Fruit fly (Drosophila melanogaster) Kc167 (cell line): ENCODE measurements around the gene dnc.

Experiments
- Myc ChIP-seq: fragments of >200 bp; optimal IDR thresholded peaks from 2 replicates; lab custom pipeline; 2017; ENCODE audit warnings: missing external identifiers
- Sin3A ChIP-seq: fragments of >200 bp; optimal IDR thresholded peaks from 2 replicates; lab custom pipeline; 2018; ENCODE audit warnings: missing external identifiers
- h ChIP-seq: fragments of >200 bp; optimal IDR thresholded peaks from 3 replicates; lab custom pipeline; 2018; ENCODE audit warnings: missing external identifiers
- insv ChIP-seq: fragments of >200 bp; optimal IDR thresholded peaks from 3 replicates; lab custom pipeline; 2018; ENCODE audit warnings: missing external identifiers
- psq ChIP-seq: fragments of >200 bp; optimal IDR thresholded peaks from 2 replicates; lab custom pipeline; 2017; ENCODE audit warnings: missing external identifiers
- ttk ChIP-seq: sonication (Bioruptor generic); optimal IDR thresholded peaks from 2 replicates; lab custom pipeline; 2017; ENCODE audit warnings: missing external identifiers

dnc gene

DNA sequence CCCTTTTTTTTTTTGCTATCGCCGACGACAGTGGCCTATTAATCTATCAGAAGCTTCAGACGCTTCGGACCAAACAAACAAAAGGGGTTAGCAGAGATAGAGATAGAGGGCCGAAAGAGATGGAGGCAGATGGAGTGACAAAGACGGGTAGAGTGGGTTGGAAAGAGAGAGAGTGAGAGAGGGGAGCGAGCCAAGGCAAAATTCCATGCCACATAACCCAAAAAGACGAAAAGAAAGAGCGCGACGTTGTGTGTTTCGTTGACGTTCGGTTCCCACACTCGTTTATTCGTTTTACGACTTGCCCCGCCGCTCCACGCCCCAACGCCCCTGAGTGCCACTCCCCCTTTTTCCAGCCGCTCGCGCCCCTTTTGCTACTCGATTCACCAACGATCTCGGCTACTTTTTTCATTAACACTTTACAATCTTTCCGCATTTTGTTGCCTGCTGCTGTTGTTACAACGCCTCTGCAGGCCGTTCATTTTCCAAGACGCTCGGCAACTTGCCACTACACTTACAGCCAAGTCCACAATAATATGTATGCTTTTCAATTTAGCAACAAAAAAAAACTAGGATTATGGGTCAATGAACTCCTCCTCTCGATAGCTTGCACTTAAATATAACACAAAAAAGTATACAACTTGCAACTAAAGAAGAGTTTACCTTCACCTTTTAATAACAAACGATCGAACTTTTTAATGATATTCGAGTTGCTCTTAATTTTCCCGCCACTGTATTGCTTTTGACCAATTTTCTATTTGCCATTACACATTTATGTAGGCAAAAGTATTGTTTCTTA lies 32.8 kb upstream of the dnc start:
- TF ChIP-seq insv (no peak), Sin3A (no peak), Myc (no peak), psq (no peak), ttk (lab: Kevin White, UChicago) (no peak), h (lab: Kevin White, UChicago) (no peak)

DNA sequence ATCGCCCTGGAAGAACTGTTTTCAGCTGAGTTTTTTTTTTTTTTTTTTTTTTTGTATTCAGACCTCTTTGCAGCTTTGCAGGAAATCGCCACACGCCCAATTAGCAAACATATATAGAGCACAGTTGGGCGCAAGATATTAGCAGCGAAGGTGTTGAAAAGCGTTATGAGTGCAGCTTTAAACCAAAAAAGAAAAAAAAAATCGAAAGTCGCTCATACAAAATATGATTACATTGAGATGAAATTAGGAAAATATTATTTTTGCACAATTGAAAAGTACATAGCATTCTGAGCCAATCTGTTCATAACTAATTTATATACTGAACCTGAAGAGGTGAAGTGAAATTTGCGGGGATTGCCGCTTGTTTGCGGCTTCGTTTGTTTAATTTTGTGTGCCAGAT lies 29.2 kb upstream of the dnc start:
- no peak for TF ChIP-seq Sin3A
- no peak for TF ChIP-seq ttk (lab: Kevin White, UChicago)
- no peak for TF ChIP-seq Myc
- TF ChIP-seq h (lab: Kevin White, UChicago) = no peak
- TF ChIP-seq insv = no peak
- TF ChIP-seq psq = no peak

dm6 chrX:3150655-3151486 lies 25.4 kb upstream of the dnc start:
- TF ChIP-seq h (lab: Kevin White, UChicago) (no peak), Sin3A (no peak), insv (no peak), ttk (lab: Kevin White, UChicago) (no peak), psq (no peak), Myc (no peak)

DNA sequence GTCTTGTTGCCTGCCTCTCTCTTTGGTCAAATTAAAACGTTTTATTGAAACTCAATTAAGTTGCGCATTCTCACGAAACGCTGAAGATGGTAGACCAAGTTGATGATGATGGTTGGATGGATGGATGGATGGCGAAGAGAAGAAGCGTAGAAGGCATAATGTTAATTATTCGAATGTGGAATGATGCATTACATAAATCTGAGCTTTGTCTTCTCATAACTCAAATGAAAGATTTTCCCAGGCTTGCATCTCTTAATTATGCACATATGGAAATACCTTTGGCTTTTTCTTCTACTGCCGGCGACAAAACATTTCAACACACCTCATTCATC lies 24.8 kb upstream of the dnc start:
- TF ChIP-seq Sin3A (no peak), insv (no peak), h (lab: Kevin White, UChicago) (no peak), psq (no peak), Myc (no peak), ttk (lab: Kevin White, UChicago) (no peak)

DNA sequence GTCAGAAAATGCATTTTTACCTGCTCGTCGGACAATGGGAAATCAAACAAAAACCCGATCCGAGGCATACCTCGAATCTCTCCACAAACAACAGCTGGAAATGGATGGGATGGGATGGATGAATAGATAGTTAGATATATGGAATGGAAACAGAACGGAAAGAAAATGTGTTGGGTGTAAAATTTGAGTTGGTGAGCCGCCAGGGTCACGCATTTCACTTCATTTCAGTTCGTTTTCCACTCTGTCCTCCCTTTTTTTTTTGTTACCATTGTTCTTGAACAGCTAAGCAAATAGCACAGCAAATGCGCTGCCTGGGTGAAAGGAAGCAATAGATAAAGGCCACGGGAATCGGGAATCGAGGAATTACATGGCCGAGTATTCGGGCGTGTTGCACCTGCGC lies 24.0 kb upstream of the dnc start:
- TF ChIP-seq Sin3A = no peak

DNA sequence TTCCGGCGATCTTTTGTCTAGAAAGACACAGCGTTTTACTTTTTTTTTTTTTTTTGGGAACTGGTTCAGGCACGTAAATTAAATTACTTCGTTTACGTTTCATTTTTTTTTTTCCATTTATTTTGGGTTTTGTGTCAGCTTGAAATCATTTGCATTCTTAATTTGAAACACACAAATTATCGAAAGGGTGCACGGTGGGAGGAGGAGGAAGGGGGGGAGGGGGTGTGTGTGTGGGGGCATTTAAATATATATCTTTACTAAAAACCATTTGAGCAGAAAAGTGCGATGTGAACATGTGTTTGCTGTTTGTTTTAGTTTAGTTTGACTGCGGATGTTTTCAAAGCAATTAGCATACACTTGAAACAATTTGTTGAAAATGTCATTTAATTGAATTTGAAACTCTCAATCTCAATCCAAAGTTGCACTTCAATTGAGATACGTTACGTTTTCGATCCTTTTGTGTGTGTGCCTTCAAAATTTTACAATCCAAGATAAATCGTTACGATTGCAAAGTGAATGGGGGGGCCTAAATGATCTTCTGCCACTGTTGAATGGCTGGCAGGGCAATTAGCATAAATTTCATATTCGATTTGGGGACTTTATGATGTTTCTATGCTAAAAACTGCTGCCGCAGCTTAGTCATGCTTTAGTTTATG lies 19.1 kb upstream of the dnc start:
- TF ChIP-seq Sin3A (no peak), insv (no peak), psq (no peak), h (lab: Kevin White, UChicago) (no peak), Myc (no peak), ttk (lab: Kevin White, UChicago) (no peak)

DNA sequence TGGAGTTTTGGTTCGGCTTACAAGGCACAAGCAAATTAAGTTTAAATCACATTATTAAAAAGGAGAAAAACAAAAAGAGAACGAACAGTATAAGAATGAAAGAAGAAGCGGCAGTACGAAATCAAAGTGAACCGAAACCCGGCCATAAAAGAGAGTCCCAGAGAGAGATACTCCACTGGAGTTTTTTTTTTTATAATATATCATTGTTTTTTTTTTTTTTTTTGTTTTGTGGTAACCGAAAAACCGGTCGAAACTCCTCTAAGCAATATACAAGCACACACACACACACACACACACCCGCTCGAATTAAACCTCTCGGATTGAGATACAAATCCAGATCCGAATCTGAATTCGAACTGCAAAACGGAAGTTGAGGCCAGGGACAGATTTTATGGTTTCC lies 17.6 kb upstream of the dnc start:
- TF ChIP-seq insv (no peak), h (lab: Kevin White, UChicago) (no peak), psq (no peak), Myc (no peak), ttk (lab: Kevin White, UChicago) (no peak), Sin3A (no peak)

DNA sequence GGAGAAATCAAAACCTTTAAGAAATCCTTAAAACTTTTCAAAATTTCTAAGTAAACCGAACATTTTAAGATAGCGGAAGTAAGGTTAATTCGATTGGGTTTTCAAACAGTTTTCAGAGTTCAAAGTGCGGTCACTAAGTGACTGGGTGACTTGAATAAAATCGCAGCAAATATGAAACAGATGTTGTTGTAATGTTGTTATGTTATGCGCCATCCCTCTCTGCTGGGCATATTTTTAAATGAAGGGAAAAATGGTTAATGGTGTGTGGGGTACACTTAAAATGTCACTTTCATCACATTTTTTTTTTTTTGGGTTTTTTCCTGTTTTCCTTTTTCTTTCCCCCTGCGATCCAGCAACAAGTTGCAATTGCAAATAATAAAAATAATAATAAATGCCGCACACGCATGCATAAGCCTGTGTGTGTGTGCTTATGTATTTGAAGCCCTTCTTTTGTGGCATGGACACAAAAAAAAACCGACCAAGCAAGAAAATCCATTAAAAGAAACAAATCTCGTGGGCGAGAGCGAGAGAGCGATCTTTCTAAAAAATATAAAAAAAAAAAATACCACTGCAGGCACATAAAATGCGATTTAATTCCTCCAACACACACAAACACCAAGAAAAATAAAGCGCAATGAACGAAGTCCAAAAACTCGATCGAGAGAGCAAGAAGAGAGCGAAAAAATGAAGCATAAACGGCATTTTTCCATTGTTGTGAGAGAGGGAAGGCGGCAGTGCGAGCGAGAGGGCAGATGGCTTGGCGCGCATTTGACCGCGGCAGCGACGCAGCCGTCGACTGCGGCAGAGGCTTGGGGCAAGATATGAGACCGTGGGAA lies 14.5 kb upstream of the dnc start:
- no peak for TF ChIP-seq insv
- TF ChIP-seq ttk (lab: Kevin White, UChicago) = no peak
- TF ChIP-seq psq = no peak
- TF ChIP-seq Sin3A = no peak
- TF ChIP-seq h (lab: Kevin White, UChicago) = no peak
- TF ChIP-seq Myc = no peak

DNA sequence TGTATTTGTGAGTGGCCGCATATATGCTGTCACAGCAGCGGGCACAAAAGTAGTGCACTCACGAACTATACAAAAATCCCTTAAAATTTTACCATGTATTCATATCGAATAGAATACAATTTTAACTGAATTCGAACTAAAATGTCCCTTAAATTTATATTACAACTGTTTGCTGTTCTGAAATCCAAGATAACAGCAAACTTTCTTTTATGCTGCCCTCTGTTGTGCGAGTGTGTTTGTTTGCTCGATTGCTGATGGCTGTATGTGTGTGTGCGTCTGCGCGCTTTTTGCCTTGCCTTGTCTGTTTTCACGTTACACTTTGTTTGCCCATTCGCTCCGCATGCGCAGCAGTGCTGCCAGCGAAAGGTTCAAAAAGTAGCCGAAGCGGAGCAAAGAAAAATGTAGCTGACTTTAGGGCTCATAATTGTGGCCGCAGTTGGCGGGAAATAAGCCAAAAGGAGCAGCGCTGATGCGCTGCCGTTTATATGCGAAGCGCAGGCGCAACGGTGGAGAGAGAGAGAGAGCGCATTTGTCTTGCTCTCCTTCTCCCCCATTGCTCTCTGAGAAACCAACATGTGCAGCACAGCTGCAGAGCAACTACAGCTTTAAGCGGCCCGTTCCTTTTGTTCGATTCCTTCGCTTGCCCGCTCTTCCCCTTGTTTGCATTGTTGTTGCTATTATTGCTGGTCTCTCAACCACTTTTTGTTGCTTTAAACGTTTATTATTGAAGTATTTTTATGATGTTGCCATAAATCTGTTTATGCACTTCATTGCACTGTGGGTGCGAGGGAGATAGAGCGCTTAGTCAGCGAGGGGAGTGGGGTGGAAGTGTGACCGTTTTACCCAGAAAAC lies 13.6 kb upstream of the dnc start:
- TF ChIP-seq psq = no peak

- TF ChIP-seq h (lab: Kevin White, UChicago) = no peak
- TF ChIP-seq insv = no peak
- TF ChIP-seq ttk (lab: Kevin White, UChicago) = no peak
- TF ChIP-seq Myc = no peak
- TF ChIP-seq Sin3A = no peak
- no peak for TF ChIP-seq psq
Observed at dm6 chrX:3172217-3172616, 4.0 kb upstream of the dnc start.

DNA sequence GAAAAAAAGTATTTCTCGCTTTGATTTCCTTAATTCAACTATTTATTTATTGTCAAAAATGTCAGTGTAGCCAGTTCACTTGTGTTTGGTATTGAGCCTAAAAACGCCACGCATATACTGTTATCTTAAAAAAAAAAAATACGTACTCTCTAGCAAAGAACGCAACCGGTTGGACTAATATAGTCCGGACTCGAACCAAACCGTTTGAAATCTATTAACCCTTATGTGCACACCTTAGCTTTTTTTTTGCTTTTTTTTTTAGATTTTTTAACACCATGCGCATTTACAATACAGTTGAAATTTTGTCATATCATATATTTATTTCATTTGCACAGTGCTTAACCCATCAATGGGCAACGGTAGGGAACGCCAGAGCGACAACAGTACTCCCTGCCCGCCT lies 3.2 kb upstream of the dnc start, which contains the start of gene CG18508:
TSS of gene CG18508 (minus strand) at position 69 of the 400 bp plus-strand sequence.
- no peak for TF ChIP-seq insv
- TF ChIP-seq ttk (lab: Kevin White, UChicago) = no peak
- no peak for TF ChIP-seq Myc
- no peak for TF ChIP-seq Sin3A
- no peak for TF ChIP-seq h (lab: Kevin White, UChicago)

DNA sequence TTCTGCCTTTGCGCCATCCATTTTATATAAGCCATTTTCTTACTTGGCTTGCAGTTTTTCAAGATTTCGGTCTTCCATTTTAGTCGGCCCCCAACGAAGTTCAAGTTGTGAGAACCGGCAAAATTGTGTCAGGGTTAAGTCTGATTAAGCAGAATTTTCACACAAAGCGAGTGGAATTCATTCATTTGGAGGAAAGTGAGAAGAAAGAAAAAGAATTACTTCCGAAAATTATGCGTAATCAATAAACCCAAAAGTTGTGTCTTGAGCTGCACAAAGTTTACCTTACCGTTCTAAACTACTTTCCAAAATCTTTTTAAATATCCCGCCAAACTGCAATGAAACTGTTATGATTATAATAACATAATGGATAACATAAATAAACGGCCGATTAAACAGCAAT lies 1.9 kb upstream of the dnc start, which contains the start of gene Fcp3C:
TSS of gene Fcp3C (minus strand) at position 101 of the 400 bp plus-strand sequence.
- TF ChIP-seq h (lab: Kevin White, UChicago) (no peak), Sin3A (no peak), insv (no peak), Myc (no peak), ttk (lab: Kevin White, UChicago) (no peak), psq (no peak)
